Worm (Caenorhabditis elegans) whole organism, dauer: ENCODE data around the gene col-145.

Source experiments
- unc-62 ChIP-seq: sonication (generic microtip); optimal IDR thresholded peaks from 2 replicates; lab custom pipeline; 2017; ENCODE audit warnings: missing biosample characterization, missing genetic modification reagents, missing genetic modification characterization

The col-145 gene

ce11 chrV:9168089-9168488 is 5.3 kb upstream of the col-145 start, which contains the start of gene B0222.11:
Gene B0222.11, minus strand, starts transcription at chrV:9168189.
- TF ChIP-seq unc-62 (GFP tag; lab: Kevin White, UChicago) = no peak

- no peak for TF ChIP-seq unc-62 (GFP tag; lab: Kevin White, UChicago)
These were observed 3.5 kb upstream of the col-145 start for ce11 chrV:9166306-9166705.

ce11 chrV:9165073-9165699 is 2.4 kb upstream of the col-145 start, which contains the start of gene col-10:
Gene col-10, minus strand, starts transcription at chrV:9165307.
- no peak for TF ChIP-seq unc-62 (GFP tag; lab: Kevin White, UChicago)

- TF ChIP-seq unc-62 (GFP tag; lab: Kevin White, UChicago) = no peak
These were observed 1.1 kb upstream of the col-145 start for ce11 chrV:9163897-9164296.

ce11 chrV:9162118-9162729 is 581 bp downstream of the col-145 start:
- no peak for TF ChIP-seq unc-62 (GFP tag; lab: Kevin White, UChicago)

ce11 chrV:9160224-9160886 is 2.5 kb downstream of the col-145 start, which contains the start of gene col-144:
Gene col-144, minus strand, starts transcription at chrV:9160642.
- TF ChIP-seq unc-62 (GFP tag; lab: Kevin White, UChicago) = no peak

ce11 chrV:9157597-9157996 is 5.2 kb downstream of the col-145 start:
- no peak for TF ChIP-seq unc-62 (GFP tag; lab: Kevin White, UChicago)

ce11 chrV:9156679-9157078 is 6.1 kb downstream of the col-145 start, which contains the start of gene B0222.15:
Gene B0222.15, minus strand, starts transcription at chrV:9156779.
- TF ChIP-seq unc-62 (GFP tag; lab: Kevin White, UChicago) = no peak

- no peak for TF ChIP-seq unc-62 (GFP tag; lab: Kevin White, UChicago)
These were observed 7.2 kb downstream of the col-145 start for ce11 chrV:9155616-9156015.

ce11 chrV:9154772-9155171 is 8.0 kb downstream of the col-145 start, which contains the start of gene B0222.5:
Gene B0222.5, minus strand, starts transcription at chrV:9154872.
- no peak for TF ChIP-seq unc-62 (GFP tag; lab: Kevin White, UChicago)

ce11 chrV:9152339-9152738 is 10.5 kb downstream of the col-145 start:
- TF ChIP-seq unc-62 (GFP tag; lab: Kevin White, UChicago) = no peak

- TF ChIP-seq unc-62 (GFP tag; lab: Kevin White, UChicago) = no peak
These were observed 14.7 kb downstream of the col-145 start for ce11 chrV:9148151-9148550.

- TF ChIP-seq unc-62 (GFP tag; lab: Kevin White, UChicago) = no peak
These were observed 15.8 kb downstream of the col-145 start, which contains the start of gene spl-2 for ce11 chrV:9146849-9147557. Gene spl-2, minus strand, starts transcription at chrV:9146899.

ce11 chrV:9146196-9146595 is 16.6 kb downstream of the col-145 start:
- TF ChIP-seq unc-62 (GFP tag; lab: Kevin White, UChicago) = no peak

ce11 chrV:9143896-9144295 is 18.9 kb downstream of the col-145 start:
- no peak for TF ChIP-seq unc-62 (GFP tag; lab: Kevin White, UChicago)

ce11 chrV:9141297-9141696 is 21.5 kb downstream of the col-145 start, which contains the start of gene pitr-3:
Gene pitr-3, minus strand, starts transcription at chrV:9141397.
- no peak for TF ChIP-seq unc-62 (GFP tag; lab: Kevin White, UChicago)
